Fruit fly (Drosophila melanogaster) Kc167 (cell line): ENCODE results near the gene NimC2.

Experiments
- Myc ChIP-seq: fragments of >200 bp; optimal IDR thresholded peaks from 2 replicates; lab custom pipeline; 2017; ENCODE audit warnings: missing external identifiers
- Sin3A ChIP-seq: fragments of >200 bp; optimal IDR thresholded peaks from 2 replicates; lab custom pipeline; 2018; ENCODE audit warnings: missing external identifiers
- h ChIP-seq: fragments of >200 bp; optimal IDR thresholded peaks from 3 replicates; lab custom pipeline; 2018; ENCODE audit warnings: missing external identifiers
- insv ChIP-seq: fragments of >200 bp; optimal IDR thresholded peaks from 3 replicates; lab custom pipeline; 2018; ENCODE audit warnings: missing external identifiers
- psq ChIP-seq: fragments of >200 bp; optimal IDR thresholded peaks from 2 replicates; lab custom pipeline; 2017; ENCODE audit warnings: missing external identifiers
- ttk ChIP-seq: sonication (Bioruptor generic); optimal IDR thresholded peaks from 2 replicates; lab custom pipeline; 2017; ENCODE audit warnings: missing external identifiers

The NimC2 gene

DNA sequence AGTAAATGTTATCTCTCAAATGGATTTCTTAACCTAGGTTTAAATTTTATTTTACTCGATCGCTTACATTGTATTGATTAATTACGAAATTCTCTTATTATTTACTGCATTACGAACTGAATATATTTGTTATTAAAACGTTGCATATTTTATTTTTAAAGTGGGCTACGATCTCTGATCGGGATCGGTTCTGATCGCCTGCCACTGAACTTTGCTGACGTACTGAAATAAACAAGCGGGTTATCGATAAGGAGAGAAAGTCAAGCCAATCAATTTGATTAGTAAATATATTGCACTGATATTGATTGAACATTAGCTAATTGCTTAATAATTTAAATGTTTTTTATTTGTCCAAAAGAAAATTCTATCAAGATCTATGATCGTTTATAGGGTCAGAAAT, 49.3 kb downstream of the NimC2 start:
- TF ChIP-seq psq (lab: Kevin White, UChicago): no peak
- TF ChIP-seq h (lab: Kevin White, UChicago): no peak
- TF ChIP-seq insv (lab: Kevin White, UChicago): no peak
- no peak for TF ChIP-seq ttk (lab: Kevin White, UChicago)
- TF ChIP-seq Myc (lab: Kevin White, UChicago): no peak

DNA sequence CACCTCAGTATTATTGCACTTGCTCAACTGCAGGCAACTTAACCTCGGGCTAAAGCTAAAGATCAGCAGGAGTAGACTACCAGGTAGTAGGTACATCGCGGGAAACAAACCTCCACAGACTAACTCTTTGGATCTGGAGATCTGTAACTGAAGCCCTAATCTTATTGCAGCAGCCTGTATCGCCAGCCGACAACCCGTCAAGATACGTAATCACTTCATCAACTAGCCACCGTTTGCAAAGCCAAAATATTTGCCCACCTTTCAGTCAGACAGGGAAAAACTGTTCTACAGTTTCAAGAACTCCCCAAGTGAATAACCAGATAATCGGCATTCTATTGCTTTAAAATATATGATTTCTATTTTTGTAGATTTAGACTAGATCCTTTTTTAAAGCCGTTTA, 51.5 kb downstream of the NimC2 start, which contains the start of gene CG18095:
CG18095 (minus strand) TSS at position 101 of the 400 bp plus-strand sequence.
- no peak for TF ChIP-seq insv (lab: Kevin White, UChicago)
- TF ChIP-seq Myc (lab: Kevin White, UChicago): no peak
- no peak for TF ChIP-seq h (lab: Kevin White, UChicago)
- TF ChIP-seq psq (lab: Kevin White, UChicago): no peak
- no peak for TF ChIP-seq ttk (lab: Kevin White, UChicago)
- TF ChIP-seq Sin3A: no peak
